Fruit fly (Drosophila melanogaster): ENCODE data around the gene KdelR.

dm6 chr2L:10430802-10431476 is 4.3 kb downstream of the KdelR start, which contains the start of the genes Bug22 and TfIIB:
- TF ChIP-seq EcR (GFP tag; optimal IDR thresholded peaks at IDR 0.05) (no peak), usp (GFP tag; optimal IDR thresholded peaks at IDR 0.05) (no peak), Dll (optimal IDR thresholded peaks at IDR 0.05) (no peak), pan (optimal IDR thresholded peaks at IDR 0.05) (no peak), CG8478 (optimal IDR thresholded peaks at IDR 0.05) (no peak), psq (optimal IDR thresholded peaks at IDR 0.05) (no peak)
